Fruit fly (Drosophila melanogaster) whole organism, wandering third instar larva: Measurements from ENCODE around the gene CG44006.

Experiments used
- Hnf4 ChIP-seq: fragments of 200-800 bp; sonication (Bioruptor generic); optimal IDR thresholded peaks from 2 replicates; lab custom pipeline; 2016; ENCODE audit warnings: missing biosample characterization, mild to moderate bottlenecking, missing genetic modification characterization
- Myc ChIP-seq: fragments of >200 bp; optimal IDR thresholded peaks from 2 replicates; lab custom pipeline; 2017
- Vsx2 ChIP-seq: fragments of 200-300, 225-300 bp; sonication (Bioruptor generic); optimal IDR thresholded peaks from 2 replicates; lab custom pipeline; 2018; ENCODE audit warnings: missing biosample characterization, missing genetic modification characterization; ENCODE audit not compliant: partially characterized antibody
- br ChIP-seq: fragments of 200-800 bp; sonication (Bioruptor generic); optimal IDR thresholded peaks from 2 replicates; lab custom pipeline; 2016; ENCODE audit warnings: missing biosample characterization, missing genetic modification characterization
- brk ChIP-seq: fragments of 200-800 bp; sonication (Bioruptor generic); optimal IDR thresholded peaks from 2 replicates; lab custom pipeline; 2016; ENCODE audit warnings: missing biosample characterization, mild to moderate bottlenecking, missing genetic modification characterization
- dmrt93B ChIP-seq: fragments of 200-800 bp; sonication (Bioruptor generic); optimal IDR thresholded peaks from 2 replicates; lab custom pipeline; 2018; ENCODE audit warnings: missing biosample characterization, mild to moderate bottlenecking, missing genetic modification characterization
- foxo ChIP-seq, 2 experiments: fragments of 200-800 bp; sonication (Bioruptor generic); optimal IDR thresholded peaks; 2 replicates in 1 of 2; 3 replicates in 1 of 2; lab custom pipeline; 2016 to 2017; ENCODE audit warnings: missing biosample characterization in 2 of 2, missing genetic modification characterization in 2 of 2
- jim ChIP-seq: fragments of 175-275, 200-325 bp; sonication (Bioruptor generic); optimal IDR thresholded peaks from 2 replicates; lab custom pipeline; 2016; ENCODE audit warnings: missing biosample characterization, mild to moderate bottlenecking, missing genetic modification characterization
- pan ChIP-seq: fragments of >200 bp; optimal IDR thresholded peaks from 2 replicates; lab custom pipeline; 2017
- sv ChIP-seq: fragments of 200-800 bp; sonication (Bioruptor generic); optimal IDR thresholded peaks from 3 replicates; lab custom pipeline; 2016; ENCODE audit warnings: missing biosample characterization, missing genetic modification characterization
- tai ChIP-seq: sonication (Bioruptor generic); optimal IDR thresholded peaks from 2 replicates; lab custom pipeline; 2016; ENCODE audit warnings: missing biosample characterization, missing genetic modification characterization
- usp ChIP-seq: fragments of >200 bp; optimal IDR thresholded peaks from 2 replicates; lab custom pipeline; 2017; ENCODE audit warnings: missing biosample characterization, missing genetic modification characterization

- TF ChIP-seq usp (GFP tag; lab: Kevin White, UChicago) (no peak), Hnf4 (GFP tag; lab: Kevin White, UChicago) (no peak), sv (GFP tag; lab: Kevin White, UChicago) (no peak), Vsx2 (no peak), br (GFP tag; lab: Kevin White, UChicago) (no peak), foxo (GFP tag; optimal IDR thresholded peaks at IDR 0.05; lab: Kevin White, UChicago) (no peak), pan (lab: Kevin White, UChicago) (no peak), jim (GFP tag; lab: Kevin White, UChicago) (no peak), Myc (lab: Kevin White, UChicago) (no peak), brk (no peak), tai (GFP tag; lab: Kevin White, UChicago) (no peak), dmrt93B (no peak)
Measured at dm6 chr3L:18040017-18040416, 29.9 kb downstream of the CG44006 start, which contains the start of gene CG32192.
